Worm (Caenorhabditis elegans) whole organism, L3 larva: ENCODE measurements around the gene rev-3.
A peak's percentile ranks its signal among the peaks of the same experiment; 100 is the strongest.

Source experiments
- R02D3.7 ChIP-seq: fragments of 150-350 bp; optimal IDR thresholded peaks from 2 replicates; lab custom pipeline; 2014; ENCODE audit warnings: missing biosample characterization, missing genetic modification characterization
- aly-2 ChIP-seq: fragments of 150-350 bp; optimal IDR thresholded peaks from 2 replicates; lab custom pipeline; 2014; ENCODE audit warnings: missing biosample characterization, missing genetic modification characterization
- ama-1 ChIP-seq: fragments of 150-350 bp; optimal IDR thresholded peaks from 2 replicates; lab custom pipeline; 2018
- ceh-16 ChIP-seq: sonication (generic microtip); optimal IDR thresholded peaks from 2 replicates; lab custom pipeline; 2017; ENCODE audit warnings: missing biosample characterization, missing genetic modification characterization
- ceh-28 ChIP-seq: fragments of 150-350 bp; optimal IDR thresholded peaks from 2 replicates; lab custom pipeline; 2014; ENCODE audit warnings: missing biosample characterization, missing genetic modification reagents, missing genetic modification characterization
- ceh-82 ChIP-seq: fragments of 150-350 bp; optimal IDR thresholded peaks from 2 replicates; lab custom pipeline; 2014; ENCODE audit warnings: missing biosample characterization, missing genetic modification characterization
- ceh-9 ChIP-seq: sonication (generic microtip); optimal IDR thresholded peaks from 2 replicates; lab custom pipeline; 2018; ENCODE audit warnings: missing biosample characterization, missing genetic modification characterization
- daf-12 ChIP-seq: fragments of 150-350 bp; optimal IDR thresholded peaks from 2 replicates; lab custom pipeline; 2014; ENCODE audit warnings: missing biosample characterization, missing genetic modification reagents, missing genetic modification characterization
- egl-5 ChIP-seq: fragments of 150-350 bp; optimal IDR thresholded peaks from 2 replicates; lab custom pipeline; 2017; ENCODE audit warnings: missing biosample characterization, missing genetic modification reagents, missing genetic modification characterization, inconsistent platforms
- elt-2 ChIP-seq: sonication (generic microtip); optimal IDR thresholded peaks from 2 replicates; lab custom pipeline; 2016; ENCODE audit warnings: missing genetic modification reagents, mild to moderate bottlenecking, missing genetic modification characterization, missing compliant biosample characterization
- eor-1 ChIP-seq, 2 experiments: fragments of 150-350 bp; optimal IDR thresholded peaks; 2 replicates each; lab custom pipeline; 2014 to 2018; ENCODE audit warnings: missing biosample characterization in 2 of 2, missing genetic modification characterization in 2 of 2
- hmg-11 ChIP-seq: sonication (generic microtip); optimal IDR thresholded peaks from 2 replicates; lab custom pipeline; 2016; ENCODE audit warnings: missing genetic modification characterization, missing compliant biosample characterization
- jun-1 ChIP-seq: fragments of 150-350 bp; optimal IDR thresholded peaks from 2 replicates; lab custom pipeline; 2014; ENCODE audit warnings: missing biosample characterization, missing genetic modification reagents, missing genetic modification characterization
- lin-39 ChIP-seq: fragments of 150-350 bp; optimal IDR thresholded peaks from 2 replicates; lab custom pipeline; 2018; ENCODE audit warnings: missing biosample characterization, missing genetic modification reagents, missing genetic modification characterization
- mdl-1 ChIP-seq: fragments of 150-350 bp; optimal IDR thresholded peaks from 2 replicates; lab custom pipeline; 2014; ENCODE audit warnings: missing biosample characterization, missing genetic modification characterization
- nfya-1 ChIP-seq: sonication (generic microtip); optimal IDR thresholded peaks from 2 replicates; lab custom pipeline; 2017; ENCODE audit warnings: missing genetic modification characterization, mild to moderate bottlenecking, missing compliant biosample characterization, antibody characterized with exemption, moderate library complexity; ENCODE audit not compliant: insufficient read depth
- nhr-11 ChIP-seq: fragments of 150-350 bp; optimal IDR thresholded peaks from 2 replicates; lab custom pipeline; 2014; ENCODE audit warnings: missing biosample characterization, missing genetic modification characterization
- nhr-12 ChIP-seq: fragments of 150-350 bp; optimal IDR thresholded peaks from 2 replicates; lab custom pipeline; 2014; ENCODE audit warnings: missing biosample characterization, missing genetic modification characterization
- nhr-23 ChIP-seq: fragments of 150-350 bp; optimal IDR thresholded peaks from 2 replicates; lab custom pipeline; 2014; ENCODE audit warnings: missing biosample characterization, missing genetic modification reagents, missing genetic modification characterization
- nhr-237 ChIP-seq: fragments of 150-350 bp; optimal IDR thresholded peaks from 2 replicates; lab custom pipeline; 2014; ENCODE audit warnings: missing biosample characterization, missing genetic modification characterization
- nhr-25 ChIP-seq: sonication (generic microtip); optimal IDR thresholded peaks from 2 replicates; lab custom pipeline; 2017; ENCODE audit warnings: missing biosample characterization, missing genetic modification characterization
- nhr-28 ChIP-seq: fragments of 150-350 bp; optimal IDR thresholded peaks from 2 replicates; lab custom pipeline; 2014; ENCODE audit warnings: missing biosample characterization, missing genetic modification characterization
- nhr-43 ChIP-seq: sonication (generic microtip); optimal IDR thresholded peaks from 2 replicates; lab custom pipeline; 2016; ENCODE audit warnings: mild to moderate bottlenecking, missing genetic modification characterization, missing compliant biosample characterization; ENCODE audit not compliant: poor library complexity, severe bottlenecking
- nhr-67 ChIP-seq: fragments of 150-350 bp; optimal IDR thresholded peaks from 2 replicates; lab custom pipeline; 2014; ENCODE audit warnings: missing biosample characterization, missing genetic modification characterization
- nhr-76 ChIP-seq: fragments of 150-350 bp; sonication (generic microtip); optimal IDR thresholded peaks from 5 replicates; lab custom pipeline; 2014; ENCODE audit warnings: missing biosample characterization, missing genetic modification characterization
- nhr-77 ChIP-seq: fragments of 150-350 bp; optimal IDR thresholded peaks from 2 replicates; lab custom pipeline; 2014; ENCODE audit warnings: missing biosample characterization, missing genetic modification characterization
- pha-4 ChIP-seq: fragments of 150-350 bp; optimal IDR thresholded peaks from 2 replicates; lab custom pipeline; 2014; ENCODE audit warnings: missing biosample characterization, missing genetic modification reagents, missing genetic modification characterization
- pqm-1 ChIP-seq: fragments of 150-350 bp; optimal IDR thresholded peaks from 2 replicates; lab custom pipeline; 2017; ENCODE audit warnings: missing biosample characterization, missing genetic modification characterization, inconsistent platforms
- sea-2 ChIP-seq: fragments of 150-350 bp; sonication (generic microtip); optimal IDR thresholded peaks from 4 replicates; lab custom pipeline; 2014; ENCODE audit warnings: missing biosample characterization, missing genetic modification reagents, missing genetic modification characterization
- snpc-4 ChIP-seq: fragments of 150-350 bp; optimal IDR thresholded peaks from 2 replicates; lab custom pipeline; 2014; ENCODE audit warnings: missing biosample characterization, missing genetic modification characterization
- tbx-2 ChIP-seq: sonication (generic microtip); optimal IDR thresholded peaks from 2 replicates; lab custom pipeline; 2016; ENCODE audit warnings: mild to moderate bottlenecking, missing genetic modification characterization, missing compliant biosample characterization
- unc-39 ChIP-seq: sonication (generic microtip); optimal IDR thresholded peaks from 4 replicates; lab custom pipeline; 2017; ENCODE audit warnings: missing biosample characterization, missing genetic modification characterization
- unc-62 ChIP-seq: fragments of 150-350 bp; sonication (generic microtip); optimal IDR thresholded peaks from 4 replicates; lab custom pipeline; 2014; ENCODE audit warnings: missing biosample characterization, missing genetic modification reagents, missing genetic modification characterization
- zag-1 ChIP-seq: fragments of 150-350 bp; optimal IDR thresholded peaks from 2 replicates; lab custom pipeline; 2014; ENCODE audit warnings: missing biosample characterization, missing genetic modification characterization
- ztf-11 ChIP-seq: fragments of 150-350 bp; optimal IDR thresholded peaks from 2 replicates; lab custom pipeline; 2014; ENCODE audit warnings: missing biosample characterization, missing genetic modification characterization
- ztf-4 ChIP-seq: fragments of 150-350 bp; optimal IDR thresholded peaks from 2 replicates; lab custom pipeline; 2014; ENCODE audit warnings: missing biosample characterization, missing genetic modification characterization

Gene rev-3

ce11 chrIII:5834663-5835062 is 44.2 kb upstream of the rev-3 start:
- TF ChIP-seq nhr-237 (tag; lab: Kevin White, UChicago), result no peak
- no peak for TF ChIP-seq R02D3.7
- TF ChIP-seq hmg-11, result no peak
- no peak for TF ChIP-seq eor-1 (tag; optimal IDR thresholded peaks at IDR 0.05; lab: Kevin White, UChicago)
- TF ChIP-seq, all 47 proteins: peak for 0

ce11 chrIII:5834053-5834452 is 43.6 kb upstream of the rev-3 start, which contains the start of gene R12B2.6:
TSS of gene R12B2.6 (minus strand) at chrIII:5834153.
- no peak for TF ChIP-seq ceh-16 (tag; lab: Kevin White, UChicago)
- TF ChIP-seq sea-2, result no peak
- no peak for TF ChIP-seq nhr-67 (tag; lab: Kevin White, UChicago)

- TF ChIP-seq nhr-12 (no peak), R02D3.7 (no peak), nhr-11 (no peak), nhr-237 (tag; lab: Kevin White, UChicago) (no peak), nhr-76 (tag; lab: Kevin White, UChicago) (no peak), lin-39 (tag; lab: Kevin White, UChicago) (no peak)
- TF ChIP-seq, all 47 proteins: peak for 0
Observed at ce11 chrIII:5833376-5833775, 42.9 kb upstream of the rev-3 start, which contains the start of the genes R12B2.13 and mdt-15. TSS of gene R12B2.13 (minus strand) at chrIII:5833476. TSS of gene mdt-15 (minus strand) at chrIII:5833751.

ce11 chrIII:5832442-5832841 is 42.0 kb upstream of the rev-3 start:
- TF ChIP-seq daf-12 (no peak), hmg-11 (no peak), ztf-11 (tag; lab: Kevin White, UChicago) (no peak), jun-1 (tag; lab: Kevin White, UChicago) (no peak), pqm-1 (tag; lab: Kevin White, UChicago) (no peak)
- TF ChIP-seq, all 47 proteins: peak for 0

- TF ChIP-seq nhr-23 (tag; lab: Kevin White, UChicago) (no peak), ceh-9 (tag; lab: Kevin White, UChicago) (no peak)
- TF ChIP-seq, all 47 proteins: peak for 0
Observed at ce11 chrIII:5828065-5828464, 37.6 kb upstream of the rev-3 start.

ce11 chrIII:5826895-5827437 is 36.5 kb upstream of the rev-3 start:
- TF ChIP-seq ceh-82 (no peak), nfya-1 (tag; lab: Kevin White, UChicago) (peak; percentile 3)
- TF ChIP-seq, all 47 proteins: peak for 1

- no peak for TF ChIP-seq lin-39 (tag; lab: Kevin White, UChicago)
- TF ChIP-seq nhr-25 (tag; lab: Kevin White, UChicago), result no peak
- TF ChIP-seq pha-4 (tag; lab: Kevin White, UChicago), result no peak
- no peak for TF ChIP-seq ama-1 (lab: Kevin White, UChicago)
- no peak for TF ChIP-seq ceh-28 (tag; lab: Kevin White, UChicago)
- no peak for TF ChIP-seq aly-2 (tag; lab: Kevin White, UChicago)
- TF ChIP-seq elt-2 (tag; lab: Kevin White, UChicago), result no peak
- no peak for TF ChIP-seq nfya-1 (tag; lab: Kevin White, UChicago)
- TF ChIP-seq mdl-1 (tag; lab: Kevin White, UChicago), result no peak
- no peak for TF ChIP-seq ceh-16 (tag; lab: Kevin White, UChicago)
- no peak for TF ChIP-seq eor-1 (tag; optimal IDR thresholded peaks at IDR 0.05; lab: Kevin White, UChicago)
- no peak for TF ChIP-seq zag-1 (tag; lab: Kevin White, UChicago)
- TF ChIP-seq nhr-77 (tag; lab: Kevin White, UChicago), result no peak
Observed at ce11 chrIII:5824450-5824972, 34.1 kb upstream of the rev-3 start.

ce11 chrIII:5823617-5824016 is 33.2 kb upstream of the rev-3 start, which contains the start of gene R12B2.8:
TSS of gene R12B2.8 (plus strand) at chrIII:5823917.
- TF ChIP-seq zag-1 (tag; lab: Kevin White, UChicago) (no peak), aly-2 (tag; lab: Kevin White, UChicago) (no peak), ztf-4 (no peak), egl-5 (tag; lab: Kevin White, UChicago) (no peak), nhr-28 (tag; lab: Kevin White, UChicago) (no peak), ceh-82 (no peak), lin-39 (tag; lab: Kevin White, UChicago) (no peak), tbx-2 (tag; lab: Kevin White, UChicago) (no peak), jun-1 (tag; lab: Kevin White, UChicago) (no peak), nhr-23 (tag; lab: Kevin White, UChicago) (no peak), unc-39 (tag; lab: Kevin White, UChicago) (no peak), sea-2 (no peak), nhr-43 (tag; lab: Kevin White, UChicago) (no peak), snpc-4 (tag; lab: Kevin White, UChicago) (no peak), mdl-1 (tag; lab: Kevin White, UChicago) (no peak), ceh-9 (tag; lab: Kevin White, UChicago) (no peak), pqm-1 (tag; lab: Kevin White, UChicago) (no peak), nhr-12 (no peak), unc-62 (GFP tag; lab: Kevin White, UChicago) (no peak)
